Worm (Caenorhabditis elegans): Measurements from ENCODE around the gene fbxb-99.

- no peak for TF ChIP-seq gmeb-2 (tag; optimal IDR thresholded peaks at IDR 0.05)
- no peak for TF ChIP-seq rnt-1 (tag; optimal IDR thresholded peaks at IDR 0.05)
- no peak for TF ChIP-seq nhr-11 (tag; optimal IDR thresholded peaks at IDR 0.05)
- no peak for TF ChIP-seq fkh-6 (tag; optimal IDR thresholded peaks at IDR 0.05)
- no peak for TF ChIP-seq pqm-1 (tag; optimal IDR thresholded peaks at IDR 0.05)
- TF ChIP-seq pha-4 (tag; optimal IDR thresholded peaks at IDR 0.05), result no peak
- no peak for TF ChIP-seq npax-4 (tag; optimal IDR thresholded peaks at IDR 0.05)
- TF ChIP-seq madf-2 (tag; optimal IDR thresholded peaks at IDR 0.05), result no peak
Measured at ce11 chrII:3748719-3749118, 44.5 kb downstream of the fbxb-99 start, which contains the start of gene fbxb-90.

Measured in whole organism, late embryonic.